Fruit fly (Drosophila melanogaster): ENCODE measurements around the gene MEP-1.

DNA sequence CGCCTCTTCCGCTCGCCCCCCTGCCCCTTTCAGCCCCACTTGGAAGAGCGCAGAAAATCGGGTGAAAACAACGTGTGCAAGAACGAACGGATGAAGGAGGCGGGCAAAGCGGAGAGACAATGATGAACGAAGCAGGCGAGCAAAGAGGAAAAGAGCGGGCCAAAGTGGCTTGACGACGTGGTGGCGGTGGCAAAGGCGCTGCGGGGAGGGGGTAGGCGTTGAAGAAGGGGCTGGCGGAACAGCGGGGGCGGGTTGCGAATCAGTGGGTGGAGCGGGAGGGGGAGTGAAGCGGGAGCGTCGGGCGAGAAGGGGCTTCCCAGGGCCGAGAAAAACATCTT is 1.2 kb downstream of the MEP-1 start:
- TF ChIP-seq CG7368 (GFP tag; optimal IDR thresholded peaks at IDR 0.05) (no peak), CG8119 (GFP tag; IDR thresholded peaks at IDR 0.05) (no peak), Blimp-1 (GFP tag; optimal IDR thresholded peaks at IDR 0.05) (no peak), Eip93F (GFP tag; optimal IDR thresholded peaks at IDR 0.05) (no peak), net (GFP tag; optimal IDR thresholded peaks at IDR 0.05) (peak; percentile 12), CG8319 (GFP tag; optimal IDR thresholded peaks at IDR 0.05) (no peak), Eip75B (GFP tag; optimal IDR thresholded peaks at IDR 0.05) (no peak), CG11902 (GFP tag; optimal IDR thresholded peaks at IDR 0.05) (no peak), CG3032 (tag; optimal IDR thresholded peaks at IDR 0.05) (no peak), dsx (GFP tag; optimal IDR thresholded peaks at IDR 0.05; ENCODE audit: poor library complexity, severe bottlenecking) (no peak), CG11294 (GFP tag; IDR thresholded peaks at IDR 0.05) (no peak), Hr39 (GFP tag; optimal IDR thresholded peaks at IDR 0.05) (no peak)
